Worm (Caenorhabditis elegans): ENCODE results near the gene F36F12.1.

DNA sequence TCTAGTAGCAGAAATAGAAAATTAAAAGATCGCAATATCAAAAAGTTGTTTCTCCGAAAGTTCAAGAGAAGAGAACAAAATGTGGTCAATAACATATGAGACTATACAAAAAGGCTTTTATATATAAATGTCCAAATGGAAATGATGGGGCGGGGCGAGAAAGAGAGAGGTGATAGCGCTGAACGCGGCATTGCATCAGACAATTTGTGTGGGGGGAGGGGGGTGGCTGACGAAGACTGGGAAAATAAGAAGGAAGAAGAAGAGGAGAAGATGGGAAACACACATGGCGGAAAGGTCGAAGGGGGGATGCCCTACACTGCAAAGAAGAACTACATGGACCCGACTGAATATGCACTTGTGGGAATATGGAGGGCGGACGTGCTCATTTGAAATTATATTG lies 32.3 kb upstream of the F36F12.1 start:
- TF ChIP-seq T26A8.4 (GFP tag; IDR thresholded peaks at IDR 0.05) (no peak), lin-13 (GFP tag; optimal IDR thresholded peaks at IDR 0.05) (no peak)

Data from whole organism, L4 larva.